Worm (Caenorhabditis elegans) whole organism, L3 larva: Measurements from ENCODE around the gene nsph-3.2.

ENCODE experiments used
- R02D3.7 ChIP-seq: fragments of 150-350 bp; optimal IDR thresholded peaks from 2 replicates; lab custom pipeline; 2014; ENCODE audit warnings: missing biosample characterization, missing genetic modification characterization
- ZK546.5 ChIP-seq: sonication (generic microtip); optimal IDR thresholded peaks from 2 replicates; lab custom pipeline; 2017; ENCODE audit warnings: missing biosample characterization, missing genetic modification characterization
- aly-2 ChIP-seq: fragments of 150-350 bp; optimal IDR thresholded peaks from 2 replicates; lab custom pipeline; 2014; ENCODE audit warnings: missing biosample characterization, missing genetic modification characterization
- ceh-16 ChIP-seq: sonication (generic microtip); optimal IDR thresholded peaks from 2 replicates; lab custom pipeline; 2017; ENCODE audit warnings: missing biosample characterization, missing genetic modification characterization
- ceh-28 ChIP-seq: fragments of 150-350 bp; optimal IDR thresholded peaks from 2 replicates; lab custom pipeline; 2014; ENCODE audit warnings: missing biosample characterization, missing genetic modification reagents, missing genetic modification characterization
- ceh-9 ChIP-seq: sonication (generic microtip); optimal IDR thresholded peaks from 2 replicates; lab custom pipeline; 2018; ENCODE audit warnings: missing biosample characterization, missing genetic modification characterization
- daf-12 ChIP-seq: fragments of 150-350 bp; optimal IDR thresholded peaks from 2 replicates; lab custom pipeline; 2014; ENCODE audit warnings: missing biosample characterization, missing genetic modification reagents, missing genetic modification characterization
- egl-5 ChIP-seq: fragments of 150-350 bp; optimal IDR thresholded peaks from 2 replicates; lab custom pipeline; 2017; ENCODE audit warnings: missing biosample characterization, missing genetic modification reagents, missing genetic modification characterization, inconsistent platforms
- elt-1 ChIP-seq: fragments of 150-350 bp; optimal IDR thresholded peaks from 2 replicates; lab custom pipeline; 2014; ENCODE audit warnings: missing biosample characterization, missing genetic modification characterization
- elt-2 ChIP-seq: sonication (generic microtip); optimal IDR thresholded peaks from 2 replicates; lab custom pipeline; 2016; ENCODE audit warnings: missing genetic modification reagents, mild to moderate bottlenecking, missing genetic modification characterization, missing compliant biosample characterization
- elt-3 ChIP-seq, 3 experiments: fragments of 150-350 bp in 1 of 3; sonication (generic microtip) in 2 of 3; optimal IDR thresholded peaks; 2 replicates in 2 of 3; 4 replicates in 1 of 3; lab custom pipeline; 2014 to 2017; ENCODE audit warnings: missing biosample characterization in 3 of 3, missing genetic modification characterization in 3 of 3
- eor-1 ChIP-seq, 2 experiments: fragments of 150-350 bp; optimal IDR thresholded peaks; 2 replicates each; lab custom pipeline; 2014 to 2018; ENCODE audit warnings: missing biosample characterization in 2 of 2, missing genetic modification characterization in 2 of 2
- fkh-2 ChIP-seq: fragments of 150-350 bp; optimal IDR thresholded peaks from 2 replicates; lab custom pipeline; 2014; ENCODE audit warnings: missing biosample characterization, missing genetic modification reagents, missing genetic modification characterization
- fos-1 ChIP-seq: fragments of 150-350 bp; optimal IDR thresholded peaks from 2 replicates; lab custom pipeline; 2014; ENCODE audit warnings: missing biosample characterization, missing genetic modification characterization
- hmg-11 ChIP-seq: sonication (generic microtip); optimal IDR thresholded peaks from 2 replicates; lab custom pipeline; 2016; ENCODE audit warnings: missing genetic modification characterization, missing compliant biosample characterization
- lin-15B ChIP-seq: fragments of 150-350 bp; optimal IDR thresholded peaks from 2 replicates; lab custom pipeline; 2014; ENCODE audit warnings: missing biosample characterization, missing genetic modification characterization
- nfya-1 ChIP-seq: sonication (generic microtip); optimal IDR thresholded peaks from 2 replicates; lab custom pipeline; 2017; ENCODE audit warnings: missing genetic modification characterization, mild to moderate bottlenecking, missing compliant biosample characterization, antibody characterized with exemption, moderate library complexity; ENCODE audit not compliant: insufficient read depth
- nhr-237 ChIP-seq: fragments of 150-350 bp; optimal IDR thresholded peaks from 2 replicates; lab custom pipeline; 2014; ENCODE audit warnings: missing biosample characterization, missing genetic modification characterization
- nhr-25 ChIP-seq: sonication (generic microtip); optimal IDR thresholded peaks from 2 replicates; lab custom pipeline; 2017; ENCODE audit warnings: missing biosample characterization, missing genetic modification characterization
- nhr-28 ChIP-seq: fragments of 150-350 bp; optimal IDR thresholded peaks from 2 replicates; lab custom pipeline; 2014; ENCODE audit warnings: missing biosample characterization, missing genetic modification characterization
- nhr-43 ChIP-seq: sonication (generic microtip); optimal IDR thresholded peaks from 2 replicates; lab custom pipeline; 2016; ENCODE audit warnings: mild to moderate bottlenecking, missing genetic modification characterization, missing compliant biosample characterization; ENCODE audit not compliant: poor library complexity, severe bottlenecking
- nhr-67 ChIP-seq: fragments of 150-350 bp; optimal IDR thresholded peaks from 2 replicates; lab custom pipeline; 2014; ENCODE audit warnings: missing biosample characterization, missing genetic modification characterization
- nhr-77 ChIP-seq: fragments of 150-350 bp; optimal IDR thresholded peaks from 2 replicates; lab custom pipeline; 2014; ENCODE audit warnings: missing biosample characterization, missing genetic modification characterization
- pha-4 ChIP-seq: fragments of 150-350 bp; optimal IDR thresholded peaks from 2 replicates; lab custom pipeline; 2014; ENCODE audit warnings: missing biosample characterization, missing genetic modification reagents, missing genetic modification characterization
- pqm-1 ChIP-seq: fragments of 150-350 bp; optimal IDR thresholded peaks from 2 replicates; lab custom pipeline; 2017; ENCODE audit warnings: missing biosample characterization, missing genetic modification characterization, inconsistent platforms
- sea-2 ChIP-seq: fragments of 150-350 bp; sonication (generic microtip); optimal IDR thresholded peaks from 4 replicates; lab custom pipeline; 2014; ENCODE audit warnings: missing biosample characterization, missing genetic modification reagents, missing genetic modification characterization
- skn-1 ChIP-seq: fragments of 150-350 bp; optimal IDR thresholded peaks from 2 replicates; lab custom pipeline; 2014; ENCODE audit warnings: missing biosample characterization, missing genetic modification characterization
- tbx-2 ChIP-seq: sonication (generic microtip); optimal IDR thresholded peaks from 2 replicates; lab custom pipeline; 2016; ENCODE audit warnings: mild to moderate bottlenecking, missing genetic modification characterization, missing compliant biosample characterization
- unc-39 ChIP-seq: sonication (generic microtip); optimal IDR thresholded peaks from 4 replicates; lab custom pipeline; 2017; ENCODE audit warnings: missing biosample characterization, missing genetic modification characterization
- unc-62 ChIP-seq: fragments of 150-350 bp; sonication (generic microtip); optimal IDR thresholded peaks from 4 replicates; lab custom pipeline; 2014; ENCODE audit warnings: missing biosample characterization, missing genetic modification reagents, missing genetic modification characterization
- zag-1 ChIP-seq: fragments of 150-350 bp; optimal IDR thresholded peaks from 2 replicates; lab custom pipeline; 2014; ENCODE audit warnings: missing biosample characterization, missing genetic modification characterization
- ztf-11 ChIP-seq: fragments of 150-350 bp; optimal IDR thresholded peaks from 2 replicates; lab custom pipeline; 2014; ENCODE audit warnings: missing biosample characterization, missing genetic modification characterization
- ztf-4 ChIP-seq: fragments of 150-350 bp; optimal IDR thresholded peaks from 2 replicates; lab custom pipeline; 2014; ENCODE audit warnings: missing biosample characterization, missing genetic modification characterization

The nsph-3.2 gene

ce11 chrIV:10095171-10095570 is 17.5 kb upstream of the nsph-3.2 start, which contains the start of the genes C04G2.5 and msp-36:
C04G2.5 (minus strand) TSS chrIV:10095271.
msp-36 (plus strand) TSS chrIV:10095433.
- TF ChIP-seq unc-62 (no peak), daf-12 (tag; lab: Kevin White, UChicago) (no peak), nhr-25 (tag; lab: Kevin White, UChicago) (no peak), nhr-28 (tag; lab: Kevin White, UChicago) (no peak), lin-15B (tag; lab: Kevin White, UChicago) (no peak), unc-39 (tag; lab: Kevin White, UChicago) (no peak), ceh-16 (tag; lab: Kevin White, UChicago) (no peak), elt-1 (no peak), ZK546.5 (tag; lab: Kevin White, UChicago) (no peak), ceh-28 (tag; lab: Kevin White, UChicago) (no peak), pha-4 (tag; lab: Kevin White, UChicago) (no peak), fos-1 (no peak)

DNA sequence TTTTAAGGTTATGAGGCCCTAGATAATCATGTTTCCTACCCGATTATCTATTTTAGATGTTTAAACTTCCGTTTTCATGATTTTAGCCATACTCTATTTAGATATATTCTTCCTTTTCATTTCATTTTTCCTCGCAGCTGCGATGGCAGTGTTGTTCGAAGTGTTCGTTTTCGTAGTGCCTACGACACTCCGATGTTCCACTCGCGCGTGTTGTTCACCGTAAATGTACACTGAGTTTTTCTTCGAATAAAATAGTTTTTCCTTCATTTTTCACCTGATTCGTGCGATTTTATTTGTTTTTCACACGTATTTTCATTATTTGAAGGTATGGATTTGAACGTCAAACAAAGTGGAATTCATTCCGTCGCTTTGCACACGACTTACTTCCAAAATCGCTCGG is 15.8 kb upstream of the nsph-3.2 start, which contains the start of gene dis-3:
Gene dis-3, plus strand, starts transcription at position 322 of the 400 bp plus-strand sequence.
- TF ChIP-seq lin-15B (tag; lab: Kevin White, UChicago): peak; percentile 42
- peak; percentile 71 for TF ChIP-seq R02D3.7 (tag; lab: Kevin White, UChicago)
- TF ChIP-seq nhr-43: no peak

- TF ChIP-seq unc-62 (no peak), fkh-2 (tag; lab: Kevin White, UChicago) (no peak), ceh-28 (tag; lab: Kevin White, UChicago) (no peak), pha-4 (tag; lab: Kevin White, UChicago) (no peak), sea-2 (GFP tag; lab: Kevin White, UChicago) (no peak), ZK546.5 (tag; lab: Kevin White, UChicago) (no peak), nhr-237 (no peak), zag-1 (tag; lab: Kevin White, UChicago) (no peak)
Observed at ce11 chrIV:10110417-10110816, 2.3 kb upstream of the nsph-3.2 start, which contains the start of gene egl-38. egl-38 (minus strand) TSS chrIV:10110517.

- TF ChIP-seq ztf-11: no peak
- TF ChIP-seq pqm-1 (tag; lab: Kevin White, UChicago): no peak
- no peak for TF ChIP-seq lin-15B (tag; lab: Kevin White, UChicago)
- no peak for TF ChIP-seq pha-4 (tag; lab: Kevin White, UChicago)
- no peak for TF ChIP-seq ceh-16 (tag; lab: Kevin White, UChicago)
- no peak for TF ChIP-seq nhr-28 (tag; lab: Kevin White, UChicago)
- no peak for TF ChIP-seq elt-3 (tag; optimal IDR thresholded peaks at IDR 0.05; lab: Kevin White, UChicago)
- TF ChIP-seq unc-62: no peak
- TF ChIP-seq fos-1: no peak
- TF ChIP-seq egl-5 (tag; lab: Kevin White, UChicago): no peak
- no peak for TF ChIP-seq elt-2 (tag; lab: Kevin White, UChicago)
- TF ChIP-seq skn-1: no peak
- no peak for TF ChIP-seq aly-2 (tag; lab: Kevin White, UChicago)
- no peak for TF ChIP-seq nhr-237
- no peak for TF ChIP-seq nfya-1 (tag; lab: Kevin White, UChicago)
Observed at ce11 chrIV:10110870-10111269, 1.8 kb upstream of the nsph-3.2 start.

DNA sequence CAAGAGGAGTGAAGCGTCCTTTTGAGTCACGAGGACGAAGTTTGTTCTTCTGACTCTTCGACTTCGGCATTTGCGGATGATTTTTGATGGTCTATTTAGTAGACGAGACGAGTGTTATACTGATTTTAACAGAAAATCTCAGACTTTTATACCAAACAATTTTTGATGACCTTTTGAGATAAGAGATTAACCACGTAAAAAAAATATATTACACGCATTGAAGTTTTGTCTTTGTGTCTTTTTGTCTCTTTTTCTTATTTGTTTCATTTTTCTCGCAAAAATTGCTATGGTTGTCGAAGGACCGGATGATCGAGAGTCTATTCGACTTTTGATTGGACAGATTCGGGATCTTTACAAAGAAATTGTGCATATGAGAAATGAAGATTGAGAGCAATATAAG is 1.2 kb upstream of the nsph-3.2 start, which contains the start of gene spch-1:
Gene spch-1, minus strand, starts transcription at position 101 of the 400 bp plus-strand sequence.
- no peak for TF ChIP-seq egl-5 (tag; lab: Kevin White, UChicago)
- no peak for TF ChIP-seq eor-1 (tag; optimal IDR thresholded peaks at IDR 0.05; lab: Kevin White, UChicago)
- no peak for TF ChIP-seq nhr-67
- TF ChIP-seq unc-39 (tag; lab: Kevin White, UChicago): no peak
- no peak for TF ChIP-seq ztf-11
- TF ChIP-seq tbx-2 (tag; lab: Kevin White, UChicago): no peak
- TF ChIP-seq pqm-1 (tag; lab: Kevin White, UChicago): no peak
- TF ChIP-seq elt-1: no peak
- no peak for TF ChIP-seq pha-4 (tag; lab: Kevin White, UChicago)
- TF ChIP-seq nhr-77 (tag; lab: Kevin White, UChicago): no peak
- no peak for TF ChIP-seq ZK546.5 (tag; lab: Kevin White, UChicago)
- no peak for TF ChIP-seq ceh-16 (tag; lab: Kevin White, UChicago)
- TF ChIP-seq hmg-11: no peak
- no peak for TF ChIP-seq ceh-9 (tag; lab: Kevin White, UChicago)
- no peak for TF ChIP-seq ztf-4
- no peak for TF ChIP-seq sea-2 (GFP tag; lab: Kevin White, UChicago)
